Worm (Caenorhabditis elegans): ENCODE measurements around the gene ced-7.

DNA sequence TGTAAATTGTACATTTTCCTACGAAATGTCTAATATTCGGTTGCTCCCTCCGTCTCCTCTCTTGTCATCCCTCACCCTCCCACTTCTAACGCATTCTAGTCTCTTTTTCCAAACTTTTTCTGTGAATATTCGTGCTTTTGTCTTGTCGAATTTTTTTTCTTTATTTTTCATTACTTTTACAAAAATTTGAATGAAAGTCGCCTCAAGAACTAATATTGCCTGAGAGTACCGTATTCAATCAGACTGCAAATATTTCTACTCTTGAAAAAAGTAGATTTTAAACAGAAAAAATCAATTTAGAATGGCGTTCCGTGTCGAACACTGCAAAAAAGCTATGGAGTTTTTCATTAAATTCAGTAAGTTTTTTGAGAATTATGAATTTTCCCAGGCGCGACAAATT, 23.6 kb downstream of the ced-7 start, which contains the start of gene ZK1098.11:
- TF ChIP-seq nhr-23 (tag; optimal IDR thresholded peaks at IDR 0.05), result no peak
- no peak for TF ChIP-seq pha-4 (tag; optimal IDR thresholded peaks at IDR 0.05)
- no peak for TF ChIP-seq tbx-2 (tag; optimal IDR thresholded peaks at IDR 0.05)
- TF ChIP-seq aly-2 (tag; optimal IDR thresholded peaks at IDR 0.05), result no peak

Measured in whole organism, L3 larva.